Worm (Caenorhabditis elegans) whole organism, L4 larva: ENCODE measurements around the gene ndx-6.

Experiments used
- F37D6.2 ChIP-seq: sonication (generic microtip); optimal IDR thresholded peaks from 2 replicates; lab custom pipeline; 2016; ENCODE audit warnings: mild to moderate bottlenecking, missing genetic modification characterization, missing compliant biosample characterization
- F49E8.2 ChIP-seq: sonication (generic microtip); optimal IDR thresholded peaks from 2 replicates; lab custom pipeline; 2016; ENCODE audit warnings: missing compliant biosample characterization, mild to moderate bottlenecking, missing genetic modification characterization, borderline replicate concordance
- Y75B8A.6 ChIP-seq: fragments of 200-800 bp; sonication (Bioruptor generic); IDR thresholded peaks from 2 replicates; pipeline ENCODE4 v1.3.6; 2022; ENCODE audit warnings: missing genetic modification reagents, missing genetic modification characterization, missing compliant biosample characterization
- aha-1 ChIP-seq: fragments of 150-350 bp; peaks from one replicate; lab custom pipeline; 2014; ENCODE audit warnings: missing biosample characterization, missing genetic modification characterization
- arid-1 ChIP-seq: fragments of 200-800 bp; sonication (Bioruptor generic); conservative IDR thresholded peaks from 2 replicates; pipeline ENCODE4 v1.3.6; 2022; ENCODE audit warnings: missing genetic modification reagents, missing genetic modification characterization, missing compliant biosample characterization
- ceh-28 ChIP-seq: fragments of 150-350 bp; optimal IDR thresholded peaks from 2 replicates; lab custom pipeline; 2014; ENCODE audit warnings: missing biosample characterization, missing genetic modification reagents, missing genetic modification characterization
- ceh-32 ChIP-seq: sonication (generic microtip); optimal IDR thresholded peaks from 2 replicates; lab custom pipeline; 2016; ENCODE audit warnings: mild to moderate bottlenecking, missing genetic modification characterization, missing compliant biosample characterization; ENCODE audit not compliant: poor library complexity
- ces-1 ChIP-seq: fragments of 150-350 bp; sonication (generic microtip); optimal IDR thresholded peaks from 4 replicates; lab custom pipeline; 2014; ENCODE audit warnings: missing biosample characterization, missing genetic modification reagents, missing genetic modification characterization
- daf-16 ChIP-seq, 3 experiments: sonication (generic microtip); optimal IDR thresholded peaks; 2 replicates each; lab custom pipeline; 2016 to 2017; ENCODE audit warnings: missing genetic modification characterization in 3 of 3, missing genetic modification reagents in 3 of 3, mild to moderate bottlenecking in 2 of 3, missing compliant biosample characterization in 2 of 3, missing biosample characterization in 1 of 3, moderate library complexity in 1 of 3
- daf-19 ChIP-seq: fragments of 200-800 bp; sonication (Bioruptor generic); conservative IDR thresholded peaks from 2 replicates; pipeline ENCODE4 v1.3.6; 2022; ENCODE audit warnings: missing genetic modification characterization, missing compliant biosample characterization
- dpl-1 ChIP-seq: fragments of 150-350 bp; optimal IDR thresholded peaks from 2 replicates; lab custom pipeline; 2014; ENCODE audit warnings: missing biosample characterization, missing genetic modification reagents, missing genetic modification characterization
- egl-43 ChIP-seq: fragments of 200-800 bp; sonication (Bioruptor generic); IDR thresholded peaks from 2 replicates; pipeline ENCODE4 v1.3.6; 2022; ENCODE audit warnings: missing genetic modification reagents, missing genetic modification characterization, missing compliant biosample characterization
- hlh-11 ChIP-seq: fragments of 200-800 bp; sonication (Bioruptor generic); optimal IDR thresholded peaks from 2 replicates; lab custom pipeline; 2018; ENCODE audit warnings: mild to moderate bottlenecking, missing genetic modification characterization, missing compliant biosample characterization
- hlh-30 ChIP-seq: sonication (generic microtip); optimal IDR thresholded peaks from 2 replicates; lab custom pipeline; 2017; ENCODE audit warnings: antibody characterized with exemption, mild to moderate bottlenecking, missing genetic modification characterization, missing compliant biosample characterization; ENCODE audit not compliant: insufficient read depth
- lim-7 ChIP-seq: fragments of 200-800 bp; sonication (Bioruptor generic); IDR thresholded peaks from 2 replicates; pipeline ENCODE4 v1.3.6; 2022; ENCODE audit warnings: missing genetic modification characterization, missing compliant biosample characterization
- lin-38 ChIP-seq: fragments of 200-800 bp; sonication (Bioruptor generic); IDR thresholded peaks from 2 replicates; pipeline ENCODE4 v1.3.6; 2022; ENCODE audit warnings: missing genetic modification reagents, missing genetic modification characterization, missing compliant biosample characterization
- lsy-2 ChIP-seq, 2 experiments: fragments of 150-350 bp in 1 of 2; sonication (generic microtip) in 1 of 2; optimal IDR thresholded peaks; 2 replicates each; lab custom pipeline; 2014 to 2017; ENCODE audit warnings: missing biosample characterization in 2 of 2, missing genetic modification characterization in 2 of 2
- mes-2 ChIP-seq: sonication (generic microtip); optimal IDR thresholded peaks from 2 replicates; lab custom pipeline; 2016; ENCODE audit warnings: missing genotype, mild to moderate bottlenecking, missing genetic modification characterization, missing compliant biosample characterization; ENCODE audit not compliant: poor library complexity, severe bottlenecking
- nhr-10 ChIP-seq: fragments of 150-350 bp; optimal IDR thresholded peaks from 2 replicates; lab custom pipeline; 2014; ENCODE audit warnings: missing biosample characterization, missing genetic modification characterization
- nhr-11 ChIP-seq: fragments of 150-350 bp; optimal IDR thresholded peaks from 2 replicates; lab custom pipeline; 2014; ENCODE audit warnings: missing biosample characterization, missing genetic modification characterization
- nhr-237 ChIP-seq: sonication (generic microtip); optimal IDR thresholded peaks from 2 replicates; lab custom pipeline; 2017; ENCODE audit warnings: missing biosample characterization, missing genetic modification characterization
- nhr-28 ChIP-seq: fragments of 150-350 bp; optimal IDR thresholded peaks from 2 replicates; lab custom pipeline; 2014; ENCODE audit warnings: missing biosample characterization, missing genetic modification characterization
- nhr-6 ChIP-seq: fragments of 150-350 bp; optimal IDR thresholded peaks from 2 replicates; lab custom pipeline; 2014; ENCODE audit warnings: missing biosample characterization, missing genetic modification characterization
- nhr-77 ChIP-seq: fragments of 150-350 bp; optimal IDR thresholded peaks from 2 replicates; lab custom pipeline; 2014; ENCODE audit warnings: missing biosample characterization, missing genetic modification characterization
- pha-4 ChIP-seq, 2 experiments: fragments of 150-350 bp in 1 of 2; fragments of 200-800 bp in 1 of 2; sonication (Bioruptor generic) in 1 of 2; IDR thresholded peaks in 1 of 2; optimal IDR thresholded peaks in 1 of 2; 2 replicates each; pipeline versions ENCODE4 v1.3.6 to Lab custom; 2014 to 2022; ENCODE audit warnings: missing genetic modification characterization in 2 of 2, missing genetic modification reagents in 2 of 2, missing biosample characterization in 1 of 2, missing compliant biosample characterization in 1 of 2
- php-3 ChIP-seq: fragments of 200-800 bp; sonication (Bioruptor generic); IDR thresholded peaks from 2 replicates; pipeline ENCODE4 v1.3.6; 2022; ENCODE audit warnings: missing genetic modification reagents, missing genetic modification characterization, missing compliant biosample characterization
- spr-1 ChIP-seq: sonication (generic microtip); optimal IDR thresholded peaks from 2 replicates; lab custom pipeline; 2016; ENCODE audit warnings: mild to moderate bottlenecking, missing genetic modification characterization, missing compliant biosample characterization
- tag-97 ChIP-seq: fragments of 200-800 bp; sonication (Bioruptor generic); IDR thresholded peaks from 2 replicates; pipeline ENCODE4 v1.3.6; 2022; ENCODE audit warnings: missing genetic modification characterization, missing compliant biosample characterization
- zip-11 ChIP-seq: fragments of 200-800 bp; sonication (Bioruptor generic); IDR thresholded peaks from 2 replicates; pipeline ENCODE4 v1.3.6; 2022; ENCODE audit warnings: missing genetic modification characterization, missing compliant biosample characterization

Gene ndx-6

DNA sequence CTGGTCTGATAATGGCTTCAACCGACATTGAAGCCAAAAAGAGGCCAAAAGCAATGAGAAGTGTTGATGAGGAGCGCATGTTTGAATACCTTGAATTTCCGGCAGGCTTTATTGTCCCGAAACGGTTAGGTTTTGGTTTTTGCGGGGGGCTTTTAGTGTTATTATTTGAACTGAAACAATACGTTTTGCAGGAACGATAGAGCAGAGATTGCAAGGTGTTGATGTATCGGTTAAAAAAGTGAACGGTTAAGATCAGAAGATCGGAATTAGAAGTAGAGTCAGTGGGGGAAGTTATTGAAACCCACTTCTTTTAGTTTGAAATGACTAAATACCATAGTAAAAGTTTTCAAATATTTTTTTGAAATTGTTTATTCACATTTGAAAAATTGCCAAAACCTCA, 17.9 kb upstream of the ndx-6 start, which contains the start of gene clec-141:
clec-141 (minus strand) TSS at position 101 of the 400 bp plus-strand sequence.
- TF ChIP-seq php-3 (no peak), nhr-77 (tag; lab: Kevin White, UChicago) (no peak), spr-1 (tag; lab: Kevin White, UChicago) (no peak), hlh-30 (tag; lab: Kevin White, UChicago) (no peak), zip-11 (no peak), tag-97 (GFP tag; lab: Robert Waterston, UW) (no peak), daf-19 (GFP tag; lab: Robert Waterston, UW) (no peak), nhr-11 (tag; lab: Kevin White, UChicago) (no peak), hlh-11 (tag; lab: Kevin White, UChicago) (no peak), F37D6.2 (no peak)

DNA sequence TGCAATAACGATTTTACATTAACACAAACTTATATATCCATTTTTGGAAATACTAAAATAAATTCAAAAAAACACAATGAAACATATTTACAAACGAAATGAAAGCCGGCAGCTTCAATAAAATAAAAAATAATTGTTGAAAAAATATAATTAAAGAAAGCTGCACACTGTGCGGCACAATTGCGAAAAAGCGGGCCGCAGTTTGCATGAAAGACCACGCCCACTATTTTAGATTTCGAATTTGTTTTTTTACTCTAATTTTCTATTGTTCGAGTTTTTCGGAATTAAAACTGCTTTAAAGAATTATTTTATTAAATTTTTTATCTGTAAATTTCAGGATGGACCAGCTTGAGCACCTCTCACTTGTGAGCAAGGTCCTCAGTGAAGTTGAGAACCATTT, 9.5 kb upstream of the ndx-6 start, which contains the start of gene mog-5:
mog-5 (plus strand) TSS at position 338 of the 400 bp plus-strand sequence.
- TF ChIP-seq egl-43 (no peak), pha-4 (GFP tag; IDR thresholded peaks at IDR 0.05; lab: Robert Waterston, UW) (no peak), pha-4 (tag; optimal IDR thresholded peaks at IDR 0.05; lab: Kevin White, UChicago) (peak; percentile 25), dpl-1 (GFP tag; lab: Kevin White, UChicago) (peak; percentile 26), lin-38 (GFP tag; lab: Robert Waterston, UW) (peak; percentile 40; the same call in 1 of the 2 replicates), hlh-30 (tag; lab: Kevin White, UChicago) (peak; percentile 23), ces-1 (GFP tag; lab: Kevin White, UChicago) (no peak), mes-2 (tag; lab: Kevin White, UChicago) (peak; percentile 77)

DNA sequence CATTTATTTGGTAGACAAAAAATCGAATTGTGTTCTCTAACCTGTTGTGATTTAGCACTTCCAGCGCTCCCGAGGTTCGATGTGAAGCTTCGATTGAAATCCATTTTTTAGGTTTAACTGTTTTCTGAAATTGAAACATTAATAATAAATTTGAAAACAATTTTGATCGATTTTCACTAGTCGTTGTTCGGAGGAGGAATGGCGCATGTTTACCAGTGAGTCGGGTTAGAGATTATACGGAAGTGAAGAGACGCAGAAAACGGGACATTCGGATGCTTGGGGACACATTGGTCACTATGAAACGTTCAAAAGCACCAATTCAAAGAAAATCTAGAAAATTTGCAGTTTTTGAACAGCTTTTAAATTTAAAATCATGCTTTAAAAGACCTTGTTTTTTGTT, 9.1 kb upstream of the ndx-6 start, which contains the start of gene fbxl-3:
fbxl-3 (minus strand) TSS at position 124 of the 400 bp plus-strand sequence.
- TF ChIP-seq hlh-11 (tag; lab: Kevin White, UChicago), result peak; percentile 11
- TF ChIP-seq nhr-6 (tag; lab: Kevin White, UChicago), result no peak
- no peak for TF ChIP-seq nhr-10 (tag; lab: Kevin White, UChicago)
- no peak for TF ChIP-seq F49E8.2 (tag; lab: Kevin White, UChicago)
- TF ChIP-seq nhr-28 (tag; lab: Kevin White, UChicago), result peak; percentile 2
- no peak for TF ChIP-seq daf-16 (GFP tag; optimal IDR thresholded peaks at IDR 0.05; lab: Kevin White, UChicago)
- TF ChIP-seq daf-16 (tag; optimal IDR thresholded peaks at IDR 0.05; lab: Kevin White, UChicago), result peak; percentile 61
- TF ChIP-seq nhr-237, result no peak
- no peak for TF ChIP-seq Y75B8A.6 (GFP tag; lab: Robert Waterston, UW)

DNA sequence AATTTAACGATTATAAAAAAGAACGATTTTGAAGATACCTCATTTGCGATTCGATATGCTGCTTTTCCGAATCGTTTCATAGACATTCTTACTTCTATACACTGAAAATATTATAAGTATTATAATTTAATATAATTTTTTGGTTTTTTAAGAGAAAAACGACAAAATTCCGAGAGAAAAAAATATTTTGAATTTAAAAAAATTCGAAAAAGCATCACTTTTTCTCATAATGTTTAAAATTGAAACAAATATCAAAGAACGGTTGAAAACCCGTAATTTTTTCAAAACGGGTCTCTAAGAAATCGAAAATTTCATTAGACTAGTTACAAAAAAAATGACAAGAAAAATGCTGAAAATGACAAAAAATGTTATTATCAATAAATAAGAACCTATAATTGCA, 5.9 kb upstream of the ndx-6 start, which contains the start of gene pink-1:
pink-1 (minus strand) TSS at position 101 of the 400 bp plus-strand sequence.
- TF ChIP-seq lin-38 (GFP tag; lab: Robert Waterston, UW) (0 out of 2 replicates have a peak, but pooled peaks have one; percentile 17), arid-1 (GFP tag; lab: Robert Waterston, UW) (no peak), ceh-32 (tag; lab: Kevin White, UChicago) (no peak)

DNA sequence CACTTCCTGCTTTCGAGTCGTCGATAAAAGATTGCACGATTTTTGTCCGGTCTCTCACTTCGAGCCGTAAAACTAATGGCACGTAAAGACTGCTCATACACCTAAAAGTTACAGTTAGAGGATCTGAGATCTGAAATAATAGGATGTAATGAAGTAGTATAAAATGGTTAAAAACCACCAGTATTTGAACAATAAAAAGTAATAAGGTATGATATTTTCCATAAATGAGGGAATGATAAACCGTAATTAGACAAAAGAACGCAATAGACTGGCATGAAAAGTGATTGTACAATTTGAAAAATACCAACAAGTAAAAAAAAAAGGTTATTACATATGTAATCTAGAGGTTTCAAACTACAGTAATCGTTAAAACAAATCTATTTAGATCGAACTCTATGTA, 3.4 kb upstream of the ndx-6 start, which contains the start of gene brap-2:
brap-2 (minus strand) TSS at position 101 of the 400 bp plus-strand sequence.
- no peak for TF ChIP-seq lim-7 (GFP tag; lab: Robert Waterston, UW)
- TF ChIP-seq aha-1 (tag; lab: Kevin White, UChicago), result peak; percentile 11

DNA sequence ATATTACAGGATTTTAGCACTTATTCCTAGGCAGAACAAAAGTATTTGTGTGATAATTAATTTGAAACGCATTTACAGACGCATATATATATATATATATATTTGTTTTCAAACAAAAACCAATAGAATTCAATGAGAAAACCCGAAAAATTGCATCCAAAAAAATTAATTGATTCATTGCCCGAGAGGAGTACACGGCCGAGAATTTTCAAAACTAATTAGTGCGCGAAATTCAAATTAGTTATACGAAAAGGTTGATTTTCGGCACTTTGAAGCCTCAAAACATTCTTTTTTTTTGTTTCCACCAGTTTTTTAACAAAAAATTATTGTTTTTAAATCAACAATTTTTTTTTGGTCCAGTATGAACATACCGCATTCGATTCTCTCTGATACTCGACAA, 1.8 kb upstream of the ndx-6 start:
- TF ChIP-seq lsy-2 (tag; optimal IDR thresholded peaks at IDR 0.05; lab: Kevin White, UChicago) (no peak), ceh-28 (no peak), dpl-1 (GFP tag; lab: Kevin White, UChicago) (peak; percentile 55), pha-4 (GFP tag; IDR thresholded peaks at IDR 0.05; lab: Robert Waterston, UW) (no peak), pha-4 (tag; optimal IDR thresholded peaks at IDR 0.05; lab: Kevin White, UChicago) (no peak)
